Worm (Caenorhabditis elegans) whole organism, mixed stage, embryonic: ENCODE results near the gene ani-1.

Experiments used
- M03D4.4 ChIP-seq: sonication (generic microtip); optimal IDR thresholded peaks from 2 replicates; lab custom pipeline; 2017; ENCODE audit warnings: mild to moderate bottlenecking, missing genetic modification characterization, missing compliant biosample characterization
- bed-3 ChIP-seq: fragments of 200-800 bp; sonication (Bioruptor generic); optimal IDR thresholded peaks from 3 replicates; lab custom pipeline; 2018; ENCODE audit warnings: mild to moderate bottlenecking, missing genetic modification characterization, moderate library complexity, missing compliant biosample characterization
- ceh-39 ChIP-seq: fragments of 150-350 bp; optimal IDR thresholded peaks from 2 replicates; lab custom pipeline; 2014; ENCODE audit warnings: missing biosample characterization, missing genetic modification characterization
- ceh-43 ChIP-seq: fragments of 200-800 bp; sonication (Bioruptor generic); optimal IDR thresholded peaks from 2 replicates; lab custom pipeline; 2018; ENCODE audit warnings: mild to moderate bottlenecking, missing genetic modification characterization, moderate library complexity, missing compliant biosample characterization
- ceh-83 ChIP-seq: fragments of 200-800 bp; sonication (Bioruptor generic); optimal IDR thresholded peaks from 2 replicates; lab custom pipeline; 2018; ENCODE audit warnings: mild to moderate bottlenecking, missing genetic modification characterization, missing compliant biosample characterization
- ces-1 ChIP-seq: fragments of 150-350 bp; optimal IDR thresholded peaks from 2 replicates; lab custom pipeline; 2014; ENCODE audit warnings: missing biosample characterization, missing genetic modification reagents, missing genetic modification characterization
- cnd-1 ChIP-seq: fragments of 200-800 bp; sonication (Bioruptor generic); optimal IDR thresholded peaks from 2 replicates; lab custom pipeline; 2018; ENCODE audit warnings: mild to moderate bottlenecking, missing genetic modification characterization, missing compliant biosample characterization
- drap-1 ChIP-seq: fragments of 200-800 bp; sonication (Bioruptor generic); optimal IDR thresholded peaks from 3 replicates; lab custom pipeline; 2018; ENCODE audit warnings: mild to moderate bottlenecking, missing genetic modification characterization, missing compliant biosample characterization
- elt-1 ChIP-seq: sonication (generic microtip); optimal IDR thresholded peaks from 2 replicates; lab custom pipeline; 2017; ENCODE audit warnings: missing genetic modification characterization, mild to moderate bottlenecking, missing compliant biosample characterization, antibody characterized with exemption, moderate library complexity, borderline replicate concordance; ENCODE audit not compliant: insufficient read depth
- elt-3 ChIP-seq: fragments of 150-350 bp; optimal IDR thresholded peaks from 2 replicates; lab custom pipeline; 2014; ENCODE audit warnings: missing biosample characterization, missing genetic modification characterization
- flh-1 ChIP-seq: fragments of 200-800 bp; sonication (Bioruptor generic); optimal IDR thresholded peaks from 2 replicates; lab custom pipeline; 2018; ENCODE audit warnings: mild to moderate bottlenecking, missing genetic modification characterization, moderate library complexity, missing compliant biosample characterization
- ham-2 ChIP-seq: fragments of 200-800 bp; sonication (Bioruptor generic); optimal IDR thresholded peaks from 2 replicates; lab custom pipeline; 2018; ENCODE audit warnings: mild to moderate bottlenecking, missing genetic modification characterization, missing compliant biosample characterization
- hlh-1 ChIP-seq: fragments of 150-350 bp; optimal IDR thresholded peaks from 2 replicates; lab custom pipeline; 2014; ENCODE audit warnings: missing biosample characterization, missing genetic modification reagents, missing genetic modification characterization
- lin-13 ChIP-seq: fragments of 150-350 bp; optimal IDR thresholded peaks from 2 replicates; lab custom pipeline; 2014; ENCODE audit warnings: missing biosample characterization, missing genetic modification characterization
- lin-32 ChIP-seq: fragments of 200-800 bp; sonication (Bioruptor generic); optimal IDR thresholded peaks from 2 replicates; lab custom pipeline; 2018; ENCODE audit warnings: mild to moderate bottlenecking, missing genetic modification characterization, missing compliant biosample characterization
- lsy-2 ChIP-seq: fragments of 150-350 bp; optimal IDR thresholded peaks from 2 replicates; lab custom pipeline; 2014; ENCODE audit warnings: missing biosample characterization, missing genetic modification characterization
- mab-5 ChIP-seq: fragments of 150-350 bp; optimal IDR thresholded peaks from 2 replicates; lab custom pipeline; 2014; ENCODE audit warnings: missing biosample characterization, missing genetic modification characterization
- mep-1 ChIP-seq: fragments of 150-350 bp; optimal IDR thresholded peaks from 2 replicates; lab custom pipeline; 2017; ENCODE audit warnings: missing biosample characterization, missing genetic modification reagents, missing genetic modification characterization, inconsistent platforms
- mls-2 ChIP-seq: sonication (generic microtip); optimal IDR thresholded peaks from 2 replicates; lab custom pipeline; 2016; ENCODE audit warnings: mild to moderate bottlenecking, missing genetic modification characterization, moderate library complexity, missing compliant biosample characterization
- nhr-12 ChIP-seq: fragments of 150-350 bp; optimal IDR thresholded peaks from 2 replicates; lab custom pipeline; 2014; ENCODE audit warnings: missing biosample characterization, missing genetic modification characterization
- nhr-2 ChIP-seq: fragments of 150-350 bp; optimal IDR thresholded peaks from 2 replicates; lab custom pipeline; 2014; ENCODE audit warnings: missing biosample characterization, missing genetic modification characterization
- nhr-237 ChIP-seq: fragments of 150-350 bp; optimal IDR thresholded peaks from 2 replicates; lab custom pipeline; 2014; ENCODE audit warnings: missing biosample characterization, missing genetic modification characterization
- nhr-28 ChIP-seq: fragments of 150-350 bp; optimal IDR thresholded peaks from 2 replicates; lab custom pipeline; 2014; ENCODE audit warnings: missing biosample characterization, missing genetic modification characterization
- nhr-76 ChIP-seq: sonication (generic microtip); optimal IDR thresholded peaks from 2 replicates; lab custom pipeline; 2017; ENCODE audit warnings: missing biosample characterization, missing genetic modification characterization
- pha-4 ChIP-seq: fragments of 150-350 bp; optimal IDR thresholded peaks from 2 replicates; lab custom pipeline; 2018; ENCODE audit warnings: missing biosample characterization, missing genetic modification reagents, missing genetic modification characterization
- sem-2 ChIP-seq: fragments of 200-800 bp; sonication (Bioruptor generic); optimal IDR thresholded peaks from 2 replicates; lab custom pipeline; 2018; ENCODE audit warnings: mild to moderate bottlenecking, missing genetic modification characterization, missing compliant biosample characterization
- snpc-4 ChIP-seq: fragments of 150-350 bp; optimal IDR thresholded peaks from 2 replicates; lab custom pipeline; 2014; ENCODE audit warnings: missing biosample characterization, missing genetic modification characterization
- sptf-1 ChIP-seq: sonication (generic microtip); optimal IDR thresholded peaks from 2 replicates; lab custom pipeline; 2017; ENCODE audit warnings: mild to moderate bottlenecking, missing genetic modification characterization, moderate library complexity, missing compliant biosample characterization
- tbx-8 ChIP-seq: fragments of 200-800 bp; sonication (Bioruptor generic); optimal IDR thresholded peaks from 2 replicates; lab custom pipeline; 2018; ENCODE audit warnings: mild to moderate bottlenecking, missing genetic modification characterization, moderate library complexity, missing compliant biosample characterization
- unc-120 ChIP-seq: sonication (generic microtip); optimal IDR thresholded peaks from 2 replicates; lab custom pipeline; 2017; ENCODE audit warnings: missing genetic modification characterization, missing compliant biosample characterization; ENCODE audit not compliant: poor library complexity, severe bottlenecking
- unc-62 ChIP-seq: fragments of 150-350 bp; optimal IDR thresholded peaks from 2 replicates; lab custom pipeline; 2014; ENCODE audit warnings: missing biosample characterization, missing genetic modification reagents, missing genetic modification characterization
- zip-8 ChIP-seq: fragments of 150-350 bp; optimal IDR thresholded peaks from 2 replicates; lab custom pipeline; 2014; ENCODE audit warnings: missing biosample characterization, missing genetic modification characterization
- ztf-11 ChIP-seq: fragments of 150-350 bp; optimal IDR thresholded peaks from 2 replicates; lab custom pipeline; 2014; ENCODE audit warnings: missing biosample characterization, missing genetic modification characterization

Gene ani-1

ce11 chrIII:12469800-12470199, 16.6 kb upstream of the ani-1 start:
- TF ChIP-seq tbx-8 (GFP tag; lab: Kevin White, UChicago) (no peak), sem-2 (no peak), lin-32 (GFP tag; lab: Kevin White, UChicago) (no peak), nhr-2 (no peak), ceh-39 (tag; lab: Kevin White, UChicago) (no peak), bed-3 (GFP tag; lab: Kevin White, UChicago) (no peak), unc-62 (GFP tag; lab: Kevin White, UChicago) (no peak), ceh-43 (no peak), snpc-4 (tag; lab: Kevin White, UChicago) (no peak), mab-5 (no peak), elt-1 (tag; lab: Kevin White, UChicago) (no peak), zip-8 (tag; lab: Kevin White, UChicago) (no peak), mls-2 (tag; lab: Kevin White, UChicago) (no peak), nhr-28 (tag; lab: Kevin White, UChicago) (no peak), cnd-1 (no peak), M03D4.4 (tag; lab: Kevin White, UChicago) (no peak)

DNA sequence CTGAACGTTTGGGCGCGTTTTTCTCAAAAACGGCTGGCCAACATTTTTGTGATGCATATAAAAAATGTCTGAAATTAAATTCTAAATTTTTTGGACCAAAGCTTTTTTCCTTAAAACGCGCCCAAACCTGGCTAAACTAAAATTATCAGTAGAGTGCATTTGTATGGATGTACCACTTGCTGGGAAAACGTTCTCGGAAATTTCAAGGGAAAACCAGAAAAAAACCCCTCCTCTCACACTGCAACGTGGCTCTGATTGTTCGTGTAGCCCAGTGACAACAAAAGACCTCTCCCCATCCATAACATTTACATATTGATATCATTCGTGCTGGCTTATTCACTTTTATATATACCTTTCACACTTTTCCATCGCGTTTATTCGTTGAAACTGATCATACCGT, 15.7 kb upstream of the ani-1 start, which contains the start of gene Y49E10.29:
Gene Y49E10.29 (plus strand): TSS at position 301 of the 400 bp plus-strand sequence.
- TF ChIP-seq sem-2 (no peak), ceh-43 (no peak), ceh-83 (no peak), unc-120 (no peak), nhr-76 (tag; lab: Kevin White, UChicago) (no peak), sptf-1 (tag; lab: Kevin White, UChicago) (no peak), nhr-28 (tag; lab: Kevin White, UChicago) (no peak), ham-2 (GFP tag; lab: Kevin White, UChicago) (no peak), zip-8 (tag; lab: Kevin White, UChicago) (no peak), lin-32 (GFP tag; lab: Kevin White, UChicago) (no peak), M03D4.4 (tag; lab: Kevin White, UChicago) (no peak), nhr-2 (no peak), bed-3 (GFP tag; lab: Kevin White, UChicago) (no peak), flh-1 (GFP tag; lab: Kevin White, UChicago) (no peak), unc-62 (GFP tag; lab: Kevin White, UChicago) (no peak), snpc-4 (tag; lab: Kevin White, UChicago) (no peak), tbx-8 (GFP tag; lab: Kevin White, UChicago) (no peak), drap-1 (GFP tag; lab: Kevin White, UChicago) (no peak)

- TF ChIP-seq snpc-4 (tag; lab: Kevin White, UChicago) (no peak), pha-4 (no peak), nhr-12 (tag; lab: Kevin White, UChicago) (no peak), nhr-2 (no peak), lin-13 (tag; lab: Kevin White, UChicago) (no peak), ham-2 (GFP tag; lab: Kevin White, UChicago) (no peak), nhr-28 (tag; lab: Kevin White, UChicago) (no peak), zip-8 (tag; lab: Kevin White, UChicago) (no peak), nhr-237 (tag; lab: Kevin White, UChicago) (no peak), elt-3 (no peak), bed-3 (GFP tag; lab: Kevin White, UChicago) (no peak), hlh-1 (tag; lab: Kevin White, UChicago) (no peak), ceh-83 (no peak), flh-1 (GFP tag; lab: Kevin White, UChicago) (no peak), elt-1 (tag; lab: Kevin White, UChicago) (no peak)
Observed at ce11 chrIII:12466310-12466709, 13.1 kb upstream of the ani-1 start, which contains the start of gene pstk-1. pstk-1 (plus strand) TSS chrIII:12466610.

DNA sequence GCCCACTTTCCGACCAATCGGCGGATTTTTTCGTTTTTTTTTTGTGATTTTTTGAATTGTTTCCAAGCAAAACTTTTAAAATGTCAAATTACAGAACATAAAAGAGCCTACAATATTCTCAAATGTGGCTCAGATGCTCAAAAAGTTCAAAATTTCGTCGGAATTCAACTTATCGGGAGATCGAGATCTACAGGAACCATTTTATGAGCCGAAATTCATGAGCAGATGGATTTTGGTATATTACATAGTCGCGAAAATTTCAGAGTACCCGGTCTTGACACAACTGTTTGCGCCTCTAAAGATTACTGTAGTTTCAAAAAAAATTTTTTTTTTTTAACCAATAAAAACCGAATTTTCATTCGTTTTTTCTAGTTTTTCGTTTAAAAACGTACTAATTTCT, 5.8 kb upstream of the ani-1 start:
- no peak for TF ChIP-seq flh-1 (GFP tag; lab: Kevin White, UChicago)
- TF ChIP-seq ztf-11: no peak
- no peak for TF ChIP-seq ceh-83
- no peak for TF ChIP-seq snpc-4 (tag; lab: Kevin White, UChicago)
- no peak for TF ChIP-seq lin-13 (tag; lab: Kevin White, UChicago)
- TF ChIP-seq nhr-12 (tag; lab: Kevin White, UChicago): no peak
- no peak for TF ChIP-seq mep-1 (tag; lab: Kevin White, UChicago)
- no peak for TF ChIP-seq elt-1 (tag; lab: Kevin White, UChicago)
- TF ChIP-seq mab-5: no peak
- TF ChIP-seq nhr-28 (tag; lab: Kevin White, UChicago): no peak
- TF ChIP-seq ham-2 (GFP tag; lab: Kevin White, UChicago): no peak
- no peak for TF ChIP-seq ces-1 (GFP tag; lab: Kevin White, UChicago)
- no peak for TF ChIP-seq M03D4.4 (tag; lab: Kevin White, UChicago)
- TF ChIP-seq tbx-8 (GFP tag; lab: Kevin White, UChicago): no peak
- TF ChIP-seq ceh-39 (tag; lab: Kevin White, UChicago): no peak
- no peak for TF ChIP-seq elt-3
- no peak for TF ChIP-seq nhr-2
- TF ChIP-seq ceh-43: no peak
- no peak for TF ChIP-seq mls-2 (tag; lab: Kevin White, UChicago)
- no peak for TF ChIP-seq lsy-2
- TF ChIP-seq, all 35 proteins: peak for 0
